Fruit fly (Drosophila melanogaster): Measurements from ENCODE around the gene CG17375.

DNA sequence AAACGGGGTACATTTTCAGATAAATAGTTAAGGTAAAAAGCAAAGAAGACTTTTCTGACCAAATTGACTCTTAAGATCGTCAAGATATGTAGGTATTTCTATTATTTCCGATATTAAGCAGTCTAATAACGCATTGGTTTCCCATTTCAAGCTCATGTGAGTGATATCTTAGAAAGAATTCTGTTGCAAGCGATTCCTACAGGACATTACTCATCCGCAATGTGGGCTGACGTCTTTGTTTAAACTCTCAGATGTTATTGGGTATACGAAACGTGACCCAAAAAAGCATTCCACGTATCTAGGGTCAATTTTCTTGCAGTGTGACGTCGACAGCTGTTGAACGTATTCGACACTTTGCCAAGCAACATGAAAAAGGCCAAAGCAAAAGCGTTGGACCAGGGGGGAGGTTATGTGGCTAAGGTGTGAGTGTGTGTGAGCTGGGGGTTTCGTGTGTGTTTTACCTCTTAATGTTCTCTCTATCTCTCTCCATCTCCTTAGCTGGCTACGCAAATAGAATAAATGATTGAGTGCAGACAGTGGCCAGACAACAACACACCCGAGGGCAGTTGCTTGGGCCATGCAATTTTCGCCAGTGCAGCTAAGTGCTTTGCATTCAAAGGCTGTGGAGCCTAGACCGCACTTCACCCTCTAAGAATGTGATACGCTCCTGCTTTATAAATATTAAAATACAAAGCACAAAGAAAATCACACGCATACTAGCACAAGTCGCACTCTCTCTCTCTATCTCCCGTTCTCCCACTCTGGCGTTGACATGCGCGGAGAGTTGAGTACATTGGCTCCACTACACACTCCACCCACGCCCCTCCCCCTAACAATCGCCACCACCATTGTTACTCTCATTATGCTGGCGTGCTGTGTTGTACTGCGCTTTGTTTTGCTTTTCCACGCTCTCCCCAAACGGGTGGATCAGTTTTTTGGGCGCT is 18.3 kb downstream of the CG17375 start:
- TF ChIP-seq CG7101 (tag; optimal IDR thresholded peaks at IDR 0.05) (peak; percentile 93), tj (GFP tag; optimal IDR thresholded peaks at IDR 0.05) (peak; percentile 57), CG5204 (GFP tag; optimal IDR thresholded peaks at IDR 0.05) (peak; percentile 95), pad (GFP tag; optimal IDR thresholded peaks at IDR 0.05) (peak; percentile 85), CG11617 (GFP tag; optimal IDR thresholded peaks at IDR 0.05) (peak; percentile 96), ovo (GFP tag; optimal IDR thresholded peaks at IDR 0.05) (peak; percentile 86), Hr96 (GFP tag; optimal IDR thresholded peaks at IDR 0.05) (peak; percentile 91), cic (GFP tag; optimal IDR thresholded peaks at IDR 0.05) (peak; percentile 94), cnc (optimal IDR thresholded peaks at IDR 0.05) (no peak), kay (GFP tag; ENCODE audit: borderline replicate concordance) (peak; percentile 94)

Data from whole organism, adult.